Worm (Caenorhabditis elegans): ENCODE data around the gene F25E2.3.

Gene F25E2.3

ce11 chrX:834478-834877 lies 21.5 kb upstream of the F25E2.3 start, which contains the start of gene F39H12.1:
TSS of gene F39H12.1 (plus strand) at chrX:834778.
- TF ChIP-seq elt-1 (tag; optimal IDR thresholded peaks at IDR 0.05; ENCODE audit: borderline replicate concordance, insufficient read depth) (no peak), lin-32 (GFP tag; optimal IDR thresholded peaks at IDR 0.05) (no peak), sptf-1 (tag; optimal IDR thresholded peaks at IDR 0.05) (no peak), unc-62 (GFP tag; optimal IDR thresholded peaks at IDR 0.05) (no peak), flh-1 (GFP tag; optimal IDR thresholded peaks at IDR 0.05) (no peak), pha-4 (tag; optimal IDR thresholded peaks at IDR 0.05) (no peak), mep-1 (tag; optimal IDR thresholded peaks at IDR 0.05) (no peak), ztf-11 (tag; optimal IDR thresholded peaks at IDR 0.05) (no peak), zip-8 (tag; optimal IDR thresholded peaks at IDR 0.05) (no peak), nhr-237 (tag; optimal IDR thresholded peaks at IDR 0.05) (no peak)

- TF ChIP-seq nhr-2 (tag; optimal IDR thresholded peaks at IDR 0.05) (no peak), lsy-2 (tag; optimal IDR thresholded peaks at IDR 0.05) (no peak), ham-2 (GFP tag; optimal IDR thresholded peaks at IDR 0.05) (no peak), pha-4 (tag; optimal IDR thresholded peaks at IDR 0.05) (no peak), ceh-43 (GFP tag; optimal IDR thresholded peaks at IDR 0.05) (no peak), snpc-4 (tag; optimal IDR thresholded peaks at IDR 0.05) (no peak), flh-1 (GFP tag; optimal IDR thresholded peaks at IDR 0.05) (no peak), mls-2 (tag; optimal IDR thresholded peaks at IDR 0.05) (no peak), ztf-11 (tag; optimal IDR thresholded peaks at IDR 0.05) (no peak), lin-13 (tag; optimal IDR thresholded peaks at IDR 0.05) (no peak), mab-5 (tag; optimal IDR thresholded peaks at IDR 0.05) (no peak), M03D4.4 (tag; optimal IDR thresholded peaks at IDR 0.05) (no peak), elt-1 (tag; optimal IDR thresholded peaks at IDR 0.05; ENCODE audit: borderline replicate concordance, insufficient read depth) (no peak)
Observed at ce11 chrX:830185-830584, 17.2 kb upstream of the F25E2.3 start.

- TF ChIP-seq tbx-8 (GFP tag; optimal IDR thresholded peaks at IDR 0.05) = no peak
- TF ChIP-seq ceh-83 (GFP tag; optimal IDR thresholded peaks at IDR 0.05) = no peak
- TF ChIP-seq ham-2 (GFP tag; optimal IDR thresholded peaks at IDR 0.05) = no peak
- TF ChIP-seq lin-32 (GFP tag; optimal IDR thresholded peaks at IDR 0.05) = no peak
- TF ChIP-seq cnd-1 (tag; optimal IDR thresholded peaks at IDR 0.05) = no peak
- no peak for TF ChIP-seq flh-1 (GFP tag; optimal IDR thresholded peaks at IDR 0.05)
- TF ChIP-seq lsy-2 (tag; optimal IDR thresholded peaks at IDR 0.05) = no peak
- no peak for TF ChIP-seq unc-120 (tag; optimal IDR thresholded peaks at IDR 0.05; ENCODE audit: poor library complexity, severe bottlenecking)
- no peak for TF ChIP-seq pha-4 (tag; optimal IDR thresholded peaks at IDR 0.05)
- no peak for TF ChIP-seq bed-3 (GFP tag; optimal IDR thresholded peaks at IDR 0.05)
- no peak for TF ChIP-seq M03D4.4 (tag; optimal IDR thresholded peaks at IDR 0.05)
- no peak for TF ChIP-seq unc-62 (GFP tag; optimal IDR thresholded peaks at IDR 0.05)
- TF ChIP-seq zip-8 (tag; optimal IDR thresholded peaks at IDR 0.05) = no peak
- no peak for TF ChIP-seq mab-5 (tag; optimal IDR thresholded peaks at IDR 0.05)
- TF ChIP-seq hlh-1 (tag; optimal IDR thresholded peaks at IDR 0.05) = no peak
- TF ChIP-seq ceh-43 (GFP tag; optimal IDR thresholded peaks at IDR 0.05) = no peak
- TF ChIP-seq nhr-76 (tag; optimal IDR thresholded peaks at IDR 0.05) = no peak
- no peak for TF ChIP-seq mep-1 (tag; optimal IDR thresholded peaks at IDR 0.05)
- TF ChIP-seq nhr-2 (tag; optimal IDR thresholded peaks at IDR 0.05) = no peak
- TF ChIP-seq nhr-237 (tag; optimal IDR thresholded peaks at IDR 0.05) = no peak
Observed at ce11 chrX:828603-829002, 15.6 kb upstream of the F25E2.3 start, which contains the start of gene wdr-54. TSS of gene wdr-54 (plus strand) at chrX:828903.

ce11 chrX:827502-827901 lies 14.5 kb upstream of the F25E2.3 start:
- TF ChIP-seq blmp-1 (tag; optimal IDR thresholded peaks at IDR 0.05) = no peak
- TF ChIP-seq elt-3 (tag; optimal IDR thresholded peaks at IDR 0.05) = no peak
- TF ChIP-seq pha-4 (tag; optimal IDR thresholded peaks at IDR 0.05) = peak; percentile 43
- TF ChIP-seq ceh-43 (GFP tag; optimal IDR thresholded peaks at IDR 0.05) = no peak
- no peak for TF ChIP-seq nhr-28 (tag; optimal IDR thresholded peaks at IDR 0.05)
- no peak for TF ChIP-seq lin-13 (tag; optimal IDR thresholded peaks at IDR 0.05)
- TF ChIP-seq ces-1 (GFP tag; optimal IDR thresholded peaks at IDR 0.05) = peak; percentile 91
- peak; percentile 12 for TF ChIP-seq mls-2 (tag; optimal IDR thresholded peaks at IDR 0.05)
- TF ChIP-seq nhr-76 (tag; optimal IDR thresholded peaks at IDR 0.05) = no peak
- TF ChIP-seq sptf-1 (tag; optimal IDR thresholded peaks at IDR 0.05) = peak; percentile 53
- no peak for TF ChIP-seq mab-5 (tag; optimal IDR thresholded peaks at IDR 0.05)
- TF ChIP-seq sem-2 (GFP tag; optimal IDR thresholded peaks at IDR 0.05) = no peak
- TF ChIP-seq flh-1 (GFP tag; optimal IDR thresholded peaks at IDR 0.05) = no peak
- TF ChIP-seq nhr-2 (tag; optimal IDR thresholded peaks at IDR 0.05) = no peak
- peak; percentile 41 for TF ChIP-seq nhr-237 (tag; optimal IDR thresholded peaks at IDR 0.05)
- TF ChIP-seq snpc-4 (tag; optimal IDR thresholded peaks at IDR 0.05) = no peak
- TF ChIP-seq lin-32 (GFP tag; optimal IDR thresholded peaks at IDR 0.05) = no peak
- no peak for TF ChIP-seq bed-3 (GFP tag; optimal IDR thresholded peaks at IDR 0.05)
- TF ChIP-seq ceh-39 (tag; optimal IDR thresholded peaks at IDR 0.05) = no peak
- TF ChIP-seq mep-1 (tag; optimal IDR thresholded peaks at IDR 0.05) = peak; percentile 24
- TF ChIP-seq elt-1 (tag; optimal IDR thresholded peaks at IDR 0.05; ENCODE audit: borderline replicate concordance, insufficient read depth) = no peak
- no peak for TF ChIP-seq zip-8 (tag; optimal IDR thresholded peaks at IDR 0.05)
- TF ChIP-seq M03D4.4 (tag; optimal IDR thresholded peaks at IDR 0.05) = no peak
- peak; percentile 42 for TF ChIP-seq drap-1 (GFP tag; optimal IDR thresholded peaks at IDR 0.05)
- TF ChIP-seq hlh-1 (tag; optimal IDR thresholded peaks at IDR 0.05) = peak; percentile 14
- no peak for TF ChIP-seq cnd-1 (tag; optimal IDR thresholded peaks at IDR 0.05)
- peak; percentile 13 for TF ChIP-seq unc-62 (GFP tag; optimal IDR thresholded peaks at IDR 0.05)
- TF ChIP-seq unc-39 (tag; optimal IDR thresholded peaks at IDR 0.05) = no peak
- no peak for TF ChIP-seq lsy-2 (tag; optimal IDR thresholded peaks at IDR 0.05)
- no peak for TF ChIP-seq ztf-11 (tag; optimal IDR thresholded peaks at IDR 0.05)
- TF ChIP-seq nhr-12 (tag; optimal IDR thresholded peaks at IDR 0.05) = no peak
- no peak for TF ChIP-seq ceh-83 (GFP tag; optimal IDR thresholded peaks at IDR 0.05)
- TF ChIP-seq ham-2 (GFP tag; optimal IDR thresholded peaks at IDR 0.05) = peak; percentile 41
- TF ChIP-seq tbx-8 (GFP tag; optimal IDR thresholded peaks at IDR 0.05) = no peak
- TF ChIP-seq unc-120 (tag; optimal IDR thresholded peaks at IDR 0.05; ENCODE audit: poor library complexity, severe bottlenecking) = peak; percentile 69

Data from whole organism, mixed stage, embryonic.